Fruit fly (Drosophila melanogaster) Kc167 (cell line): ENCODE data around the gene Gclm.

Source experiments
- h ChIP-seq: fragments of >200 bp; optimal IDR thresholded peaks from 3 replicates; lab custom pipeline; 2018; ENCODE audit warnings: missing external identifiers
- ttk ChIP-seq: sonication (Bioruptor generic); optimal IDR thresholded peaks from 2 replicates; lab custom pipeline; 2017; ENCODE audit warnings: missing external identifiers

DNA sequence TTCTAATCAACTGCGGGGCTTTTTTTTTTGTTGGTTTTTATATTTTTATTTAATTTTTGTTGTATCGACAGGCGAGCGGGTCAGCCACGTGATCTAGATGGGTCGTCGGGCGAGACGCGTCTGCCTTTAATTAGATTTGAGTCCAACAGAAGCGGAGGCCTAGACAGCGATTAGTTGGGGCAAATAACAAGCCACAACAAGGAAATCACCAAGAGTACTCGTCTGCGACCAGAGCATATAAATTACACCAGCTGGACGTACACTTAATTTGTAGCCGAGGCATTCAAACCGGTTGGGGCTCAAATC lies 1.4 kb downstream of the Gclm start:
- no peak for TF ChIP-seq ttk (lab: Kevin White, UChicago)
- no peak for TF ChIP-seq h (lab: Kevin White, UChicago)
